Worm (Caenorhabditis elegans): ENCODE results near the gene fbf-2.

Gene fbf-2

ce11 chrII:6050120-6050519 lies 41.2 kb downstream of the fbf-2 start, which contains the start of gene gldc-1:
Gene gldc-1 (plus strand): TSS chrII:6050420.
- TF ChIP-seq dmd-6 (GFP tag; IDR thresholded peaks at IDR 0.05): peak; percentile 47
- peak; percentile 2 for TF ChIP-seq nhr-48 (tag; optimal IDR thresholded peaks at IDR 0.05)
- no peak for TF ChIP-seq nhr-25 (tag; optimal IDR thresholded peaks at IDR 0.05; ENCODE audit: borderline replicate concordance, insufficient read depth)
- no peak for TF ChIP-seq F10B5.3 (tag; optimal IDR thresholded peaks at IDR 0.05)
- no peak for TF ChIP-seq daf-16 (GFP tag; optimal IDR thresholded peaks at IDR 0.05)
- peak; percentile 29 for TF ChIP-seq daf-16 (tag; optimal IDR thresholded peaks at IDR 0.05)

- TF ChIP-seq daf-16 (GFP tag; optimal IDR thresholded peaks at IDR 0.05): no peak
- peak; percentile 39 for TF ChIP-seq daf-16 (tag; optimal IDR thresholded peaks at IDR 0.05)
- no peak for TF ChIP-seq attf-4 (tag; optimal IDR thresholded peaks at IDR 0.05)
- peak; percentile 83 for TF ChIP-seq pqm-1 (tag; optimal IDR thresholded peaks at IDR 0.05)
- TF ChIP-seq php-3 (GFP tag; IDR thresholded peaks at IDR 0.05): peak; percentile 54; the same call in 1 of the 2 replicates
- TF ChIP-seq nhr-48 (tag; optimal IDR thresholded peaks at IDR 0.05): peak; percentile 26
- TF ChIP-seq nhr-25 (tag; optimal IDR thresholded peaks at IDR 0.05; ENCODE audit: borderline replicate concordance, insufficient read depth): no peak
- peak in 1 of 2 experiments; percentile 8 for TF ChIP-seq lsy-2 (tag; optimal IDR thresholded peaks at IDR 0.05)
- no peak for TF ChIP-seq tag-97 (GFP tag; IDR thresholded peaks at IDR 0.05)
- 0 out of 2 replicates have a peak, but pooled peaks have one; percentile 38 for TF ChIP-seq lin-1 (GFP tag; IDR thresholded peaks at IDR 0.05)
- TF ChIP-seq nhr-77 (tag; optimal IDR thresholded peaks at IDR 0.05): peak; percentile 31
- peak; percentile 82 for TF ChIP-seq nhr-28 (tag; optimal IDR thresholded peaks at IDR 0.05)
- peak; percentile 62 for TF ChIP-seq hlh-11 (tag; optimal IDR thresholded peaks at IDR 0.05)
- peak; percentile 71 for TF ChIP-seq dmd-6 (GFP tag; IDR thresholded peaks at IDR 0.05)
- TF ChIP-seq mes-2 (tag; optimal IDR thresholded peaks at IDR 0.05; ENCODE audit: poor library complexity, severe bottlenecking): peak; percentile 5
- TF ChIP-seq ZK546.5 (tag; optimal IDR thresholded peaks at IDR 0.05): no peak
- peak; percentile 73 for TF ChIP-seq dve-1 (tag; optimal IDR thresholded peaks at IDR 0.05; ENCODE audit: insufficient read depth)
- no peak for TF ChIP-seq mdl-1 (tag; optimal IDR thresholded peaks at IDR 0.05)
- TF ChIP-seq nhr-10 (tag; optimal IDR thresholded peaks at IDR 0.05): peak; percentile 22
These were observed 41.7 kb downstream of the fbf-2 start for ce11 chrII:6049546-6049945.

DNA sequence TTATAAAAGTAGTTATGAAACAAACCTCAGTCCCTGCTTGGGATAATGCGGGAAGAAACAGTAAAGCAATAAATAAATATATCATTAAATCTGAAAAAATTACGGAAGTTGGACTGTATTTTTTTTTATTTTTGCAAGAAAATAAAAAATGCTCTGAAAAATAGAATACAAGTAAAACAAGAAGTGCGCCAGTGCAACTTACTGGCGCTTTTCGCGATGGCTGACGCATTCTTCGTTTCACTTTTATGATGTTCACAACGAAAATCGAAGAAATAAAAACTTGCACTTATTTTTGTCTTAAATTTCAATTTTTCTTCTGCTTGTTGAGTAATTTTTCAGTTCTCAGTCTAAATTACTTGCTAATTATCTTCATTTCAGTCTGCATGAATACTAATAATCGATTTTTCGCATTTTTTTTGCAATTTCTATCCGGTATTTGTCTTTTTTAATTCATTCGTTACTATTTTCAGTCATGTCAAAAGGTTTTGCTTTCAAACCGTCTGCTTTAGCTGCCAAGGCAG lies 43.6 kb downstream of the fbf-2 start, which contains the start of the genes R12C12.6 and ran-5:
Gene R12C12.6 (minus strand): TSS at position 229 of the 521 bp plus-strand sequence.
Gene ran-5 (plus strand): TSS at position 471 of the 521 bp plus-strand sequence.
- peak; percentile 66 for TF ChIP-seq hmg-1.1 (GFP tag; IDR thresholded peaks at IDR 0.05)
- peak; percentile 13 for TF ChIP-seq zfp-2 (tag; optimal IDR thresholded peaks at IDR 0.05)
- no peak for TF ChIP-seq aly-2 (tag; optimal IDR thresholded peaks at IDR 0.05)
- TF ChIP-seq saeg-2 (GFP tag; IDR thresholded peaks at IDR 0.05): 0 out of 2 replicates have a peak, but pooled peaks have one; percentile 12
- TF ChIP-seq lsy-2 (tag; optimal IDR thresholded peaks at IDR 0.05): peak in 1 of 2 experiments; percentile 92
- peak; percentile 40 for TF ChIP-seq spr-3 (GFP tag; optimal IDR thresholded peaks at IDR 0.05)
- TF ChIP-seq hlh-11 (tag; optimal IDR thresholded peaks at IDR 0.05): peak; percentile 68
- no peak for TF ChIP-seq gei-8 (GFP tag; optimal IDR thresholded peaks at IDR 0.05)
- TF ChIP-seq lin-29 (GFP tag; IDR thresholded peaks at IDR 0.05): 0 out of 2 replicates have a peak, but pooled peaks have one; percentile 34
- peak; percentile 57; the same call in 1 of the 2 replicates for TF ChIP-seq pha-4 (GFP tag; IDR thresholded peaks at IDR 0.05)
- peak; percentile 69 for TF ChIP-seq pha-4 (tag; optimal IDR thresholded peaks at IDR 0.05)
- no peak for TF ChIP-seq lim-7 (GFP tag; IDR thresholded peaks at IDR 0.05)
- peak; percentile 76 for TF ChIP-seq dmd-9 (GFP tag; IDR thresholded peaks at IDR 0.05)
- no peak for TF ChIP-seq egl-43 (GFP tag; IDR thresholded peaks at IDR 0.05)
- TF ChIP-seq ZK337.2 (GFP tag; IDR thresholded peaks at IDR 0.05): 0 out of 2 replicates have a peak, but pooled peaks have one; percentile 53
- TF ChIP-seq ceh-82 (tag; optimal IDR thresholded peaks at IDR 0.05): no peak
- TF ChIP-seq duxl-1 (tag; optimal IDR thresholded peaks at IDR 0.05; ENCODE audit: poor library complexity): peak; percentile 81
- no peak for TF ChIP-seq zfp-3 (GFP tag; conservative IDR thresholded peaks at IDR 0.05)
- TF ChIP-seq lin-38 (GFP tag; IDR thresholded peaks at IDR 0.05): peak; percentile 87
- peak; percentile 9 for TF ChIP-seq zip-2 (tag; optimal IDR thresholded peaks at IDR 0.05)
- no peak for TF ChIP-seq madf-5 (GFP tag; IDR thresholded peaks at IDR 0.05)
- TF ChIP-seq nhr-6 (tag; optimal IDR thresholded peaks at IDR 0.05): peak; percentile 52
- no peak for TF ChIP-seq nhr-25 (tag; optimal IDR thresholded peaks at IDR 0.05; ENCODE audit: borderline replicate concordance, insufficient read depth)
- no peak for TF ChIP-seq Y5F2A.4 (GFP tag; optimal IDR thresholded peaks at IDR 0.05)
- peak in 1 of 2 experiments; percentile 46 for TF ChIP-seq daf-16 (GFP tag; optimal IDR thresholded peaks at IDR 0.05)
- TF ChIP-seq daf-16 (tag; optimal IDR thresholded peaks at IDR 0.05): peak; percentile 68
- TF ChIP-seq ctbp-1 (GFP tag; IDR thresholded peaks at IDR 0.05): peak; percentile 63
- peak; percentile 71; the same call in 1 of the 2 replicates for TF ChIP-seq nhr-42 (GFP tag; IDR thresholded peaks at IDR 0.05)
- TF ChIP-seq daf-8 (GFP tag; IDR thresholded peaks at IDR 0.05): no peak
- TF ChIP-seq nhr-77 (tag; optimal IDR thresholded peaks at IDR 0.05): peak; percentile 32
- TF ChIP-seq mep-1 (tag; optimal IDR thresholded peaks at IDR 0.05): peak; percentile 87

All from whole organism, L4 larva.